Worm (Caenorhabditis elegans) whole organism, L4 larva: Measurements from ENCODE around the gene unc-52.

Experiments used
- D1046.2 ChIP-seq: fragments of 200-800 bp; sonication (Bioruptor generic); IDR thresholded peaks from 2 replicates; pipeline ENCODE4 v1.3.6; 2022; ENCODE audit warnings: missing genetic modification characterization, missing compliant biosample characterization
- F10B5.3 ChIP-seq: sonication (generic microtip); optimal IDR thresholded peaks from 2 replicates; lab custom pipeline; 2016; ENCODE audit warnings: mild to moderate bottlenecking, missing genetic modification characterization, missing compliant biosample characterization
- T26A8.4 ChIP-seq: fragments of 200-800 bp; sonication (Bioruptor generic); IDR thresholded peaks from 2 replicates; pipeline ENCODE4 v1.3.6; 2022; ENCODE audit warnings: missing genetic modification characterization, missing compliant biosample characterization
- Y75B8A.6 ChIP-seq: fragments of 200-800 bp; sonication (Bioruptor generic); IDR thresholded peaks from 2 replicates; pipeline ENCODE4 v1.3.6; 2022; ENCODE audit warnings: missing genetic modification reagents, missing genetic modification characterization, missing compliant biosample characterization
- ZK546.5 ChIP-seq, 2 experiments: sonication (generic microtip); optimal IDR thresholded peaks; 2 replicates each; lab custom pipeline; 2017; ENCODE audit warnings: missing biosample characterization in 2 of 2, missing genetic modification characterization in 2 of 2
- aha-1 ChIP-seq: fragments of 150-350 bp; peaks from one replicate; lab custom pipeline; 2014; ENCODE audit warnings: missing biosample characterization, missing genetic modification characterization
- attf-4 ChIP-seq: sonication (generic microtip); optimal IDR thresholded peaks from 3 replicates; lab custom pipeline; 2017; ENCODE audit warnings: missing biosample characterization, missing genetic modification characterization
- ceh-20 ChIP-seq: fragments of 200-800 bp; sonication (Bioruptor generic); IDR thresholded peaks from 2 replicates; pipeline ENCODE4 v1.3.6; 2022; ENCODE audit warnings: missing genetic modification reagents, missing genetic modification characterization, missing compliant biosample characterization
- ceh-28 ChIP-seq: fragments of 150-350 bp; optimal IDR thresholded peaks from 2 replicates; lab custom pipeline; 2014; ENCODE audit warnings: missing biosample characterization, missing genetic modification reagents, missing genetic modification characterization
- ceh-44 ChIP-seq: fragments of 200-800 bp; sonication (Bioruptor generic); IDR thresholded peaks from 2 replicates; pipeline ENCODE4 v1.3.6; 2022; ENCODE audit warnings: missing genetic modification reagents, missing genetic modification characterization, missing compliant biosample characterization
- ctbp-1 ChIP-seq: fragments of 200-800 bp; sonication (Bioruptor generic); IDR thresholded peaks from 2 replicates; pipeline ENCODE4 v1.3.6; 2022; ENCODE audit warnings: missing genetic modification reagents, missing genetic modification characterization, missing compliant biosample characterization
- dmd-6 ChIP-seq: fragments of 200-800 bp; sonication (Bioruptor generic); IDR thresholded peaks from 2 replicates; pipeline ENCODE4 v1.3.6; 2022; ENCODE audit warnings: missing genetic modification reagents, missing genetic modification characterization, missing compliant biosample characterization
- dpl-1 ChIP-seq: fragments of 150-350 bp; optimal IDR thresholded peaks from 2 replicates; lab custom pipeline; 2014; ENCODE audit warnings: missing biosample characterization, missing genetic modification reagents, missing genetic modification characterization
- fos-1 ChIP-seq: fragments of 150-350 bp; optimal IDR thresholded peaks from 2 replicates; lab custom pipeline; 2014; ENCODE audit warnings: missing biosample characterization, missing genetic modification characterization
- hif-1 ChIP-seq, 2 experiments: sonication (generic microtip); optimal IDR thresholded peaks; 2 replicates each; lab custom pipeline; 2016 to 2017; ENCODE audit warnings: missing compliant biosample characterization in 2 of 2, missing genetic modification characterization in 2 of 2, missing genetic modification reagents in 2 of 2, missing genotype in 2 of 2, mild to moderate bottlenecking in 1 of 2
- hlh-11 ChIP-seq: fragments of 200-800 bp; sonication (Bioruptor generic); optimal IDR thresholded peaks from 2 replicates; lab custom pipeline; 2018; ENCODE audit warnings: mild to moderate bottlenecking, missing genetic modification characterization, missing compliant biosample characterization
- hlh-30 ChIP-seq: sonication (generic microtip); optimal IDR thresholded peaks from 2 replicates; lab custom pipeline; 2017; ENCODE audit warnings: antibody characterized with exemption, mild to moderate bottlenecking, missing genetic modification characterization, missing compliant biosample characterization; ENCODE audit not compliant: insufficient read depth
- hmg-1.1 ChIP-seq: fragments of 200-800 bp; sonication (Bioruptor generic); IDR thresholded peaks from 2 replicates; pipeline ENCODE4 v1.3.6; 2022; ENCODE audit warnings: missing genetic modification reagents, missing genetic modification characterization, missing compliant biosample characterization
- jun-1 ChIP-seq: fragments of 150-350 bp; optimal IDR thresholded peaks from 2 replicates; lab custom pipeline; 2014; ENCODE audit warnings: missing biosample characterization, missing genetic modification reagents, missing genetic modification characterization
- lin-38 ChIP-seq: fragments of 200-800 bp; sonication (Bioruptor generic); IDR thresholded peaks from 2 replicates; pipeline ENCODE4 v1.3.6; 2022; ENCODE audit warnings: missing genetic modification reagents, missing genetic modification characterization, missing compliant biosample characterization
- lsy-2 ChIP-seq, 2 experiments: fragments of 150-350 bp in 1 of 2; sonication (generic microtip) in 1 of 2; optimal IDR thresholded peaks; 2 replicates each; lab custom pipeline; 2014 to 2017; ENCODE audit warnings: missing biosample characterization in 2 of 2, missing genetic modification characterization in 2 of 2
- madf-9 ChIP-seq: fragments of 200-800 bp; sonication (Bioruptor generic); conservative IDR thresholded peaks from 2 replicates; pipeline ENCODE4 v1.3.6; 2022; ENCODE audit warnings: missing genetic modification reagents, missing genetic modification characterization, missing compliant biosample characterization
- mdt-29 ChIP-seq: fragments of 200-800 bp; sonication (Bioruptor generic); IDR thresholded peaks from 2 replicates; pipeline ENCODE4 v1.3.6; 2022; ENCODE audit warnings: missing genetic modification reagents, missing genetic modification characterization, missing compliant biosample characterization
- mep-1 ChIP-seq: fragments of 150-350 bp; sonication (generic microtip); optimal IDR thresholded peaks from 3 replicates; lab custom pipeline; 2014; ENCODE audit warnings: missing biosample characterization, missing genetic modification characterization
- mxl-2 ChIP-seq: fragments of 200-800 bp; sonication (Bioruptor generic); conservative IDR thresholded peaks from 2 replicates; pipeline ENCODE4 v1.3.6; 2022; ENCODE audit warnings: missing genetic modification reagents, missing genetic modification characterization, missing compliant biosample characterization
- nhr-102 ChIP-seq: sonication (generic microtip); optimal IDR thresholded peaks from 2 replicates; lab custom pipeline; 2016; ENCODE audit warnings: mild to moderate bottlenecking, missing genetic modification characterization, moderate library complexity, missing compliant biosample characterization
- nhr-25 ChIP-seq: sonication (generic microtip); optimal IDR thresholded peaks from 2 replicates; lab custom pipeline; 2017; ENCODE audit warnings: missing genetic modification characterization, mild to moderate bottlenecking, missing compliant biosample characterization, antibody characterized with exemption, moderate library complexity, borderline replicate concordance; ENCODE audit not compliant: insufficient read depth
- nhr-28 ChIP-seq: fragments of 150-350 bp; optimal IDR thresholded peaks from 2 replicates; lab custom pipeline; 2014; ENCODE audit warnings: missing biosample characterization, missing genetic modification characterization
- nhr-76 ChIP-seq: fragments of 150-350 bp; optimal IDR thresholded peaks from 2 replicates; lab custom pipeline; 2014; ENCODE audit warnings: missing biosample characterization, missing genetic modification characterization
- pha-4 ChIP-seq, 2 experiments: fragments of 150-350 bp in 1 of 2; fragments of 200-800 bp in 1 of 2; sonication (Bioruptor generic) in 1 of 2; IDR thresholded peaks in 1 of 2; optimal IDR thresholded peaks in 1 of 2; 2 replicates each; pipeline versions ENCODE4 v1.3.6 to Lab custom; 2014 to 2022; ENCODE audit warnings: missing genetic modification characterization in 2 of 2, missing genetic modification reagents in 2 of 2, missing biosample characterization in 1 of 2, missing compliant biosample characterization in 1 of 2
- php-3 ChIP-seq: fragments of 200-800 bp; sonication (Bioruptor generic); IDR thresholded peaks from 2 replicates; pipeline ENCODE4 v1.3.6; 2022; ENCODE audit warnings: missing genetic modification reagents, missing genetic modification characterization, missing compliant biosample characterization
- saeg-2 ChIP-seq: fragments of 200-800 bp; sonication (Bioruptor generic); IDR thresholded peaks from 2 replicates; pipeline ENCODE4 v1.3.6; 2022; ENCODE audit warnings: missing genetic modification reagents, missing genetic modification characterization, missing compliant biosample characterization
- set-16 ChIP-seq: fragments of 200-800 bp; sonication (Bioruptor generic); IDR thresholded peaks from 2 replicates; pipeline ENCODE4 v1.3.6; 2022; ENCODE audit warnings: missing genetic modification reagents, missing genetic modification characterization, missing compliant biosample characterization
- skn-1 ChIP-seq: fragments of 150-350 bp; optimal IDR thresholded peaks from 2 replicates; lab custom pipeline; 2014; ENCODE audit warnings: missing biosample characterization, missing genetic modification characterization
- tag-97 ChIP-seq: fragments of 200-800 bp; sonication (Bioruptor generic); IDR thresholded peaks from 2 replicates; pipeline ENCODE4 v1.3.6; 2022; ENCODE audit warnings: missing genetic modification characterization, missing compliant biosample characterization
- tra-1 ChIP-seq: fragments of 200-800 bp; sonication (Bioruptor generic); IDR thresholded peaks from 2 replicates; pipeline ENCODE4 v1.3.6; 2022; ENCODE audit warnings: missing genetic modification reagents, missing genetic modification characterization, missing compliant biosample characterization
- unc-130 ChIP-seq: sonication (generic microtip); optimal IDR thresholded peaks from 2 replicates; lab custom pipeline; 2016; ENCODE audit warnings: missing genetic modification reagents, missing genetic modification characterization, missing compliant biosample characterization
- unc-62 ChIP-seq, 3 experiments: fragments of 150-350 bp in 1 of 3; sonication (generic microtip); optimal IDR thresholded peaks in 2 of 3; peaks in 1 of 3; 1 replicate in 1 of 3; 2 replicates in 2 of 3; lab custom pipeline; 2014 to 2017; ENCODE audit warnings: missing biosample characterization in 3 of 3, missing genetic modification characterization in 3 of 3, missing genetic modification reagents in 3 of 3, missing genotype in 1 of 3
- vab-7 ChIP-seq: fragments of 200-800 bp; sonication (Bioruptor generic); IDR thresholded peaks from 2 replicates; pipeline ENCODE4 v1.3.6; 2022; ENCODE audit warnings: missing genetic modification reagents, missing genetic modification characterization, missing compliant biosample characterization
- zag-1 ChIP-seq: fragments of 150-350 bp; optimal IDR thresholded peaks from 2 replicates; lab custom pipeline; 2014; ENCODE audit warnings: missing biosample characterization, missing genetic modification characterization
- zfp-3 ChIP-seq: fragments of 200-800 bp; sonication (Bioruptor generic); conservative IDR thresholded peaks from 2 replicates; pipeline ENCODE4 v1.3.6; 2022; ENCODE audit warnings: missing genetic modification reagents, missing genetic modification characterization, missing compliant biosample characterization

Gene unc-52

ce11 chrII:14598367-14598766 lies 85.9 kb downstream of the unc-52 start (continued):
- TF ChIP-seq jun-1 (tag; lab: Kevin White, UChicago) (no peak), ctbp-1 (GFP tag; lab: Robert Waterston, UW) (no peak), set-16 (GFP tag; lab: Robert Waterston, UW) (no peak), zag-1 (tag; lab: Kevin White, UChicago) (no peak), zfp-3 (GFP tag; lab: Robert Waterston, UW) (no peak), lin-38 (GFP tag; lab: Robert Waterston, UW) (no peak), mdt-29 (GFP tag; lab: Robert Waterston, UW) (peak; percentile 92), hlh-11 (tag; lab: Kevin White, UChicago) (peak; percentile 91), madf-9 (no peak), ZK546.5 (tag; optimal IDR thresholded peaks at IDR 0.05; lab: Kevin White, UChicago) (no peak), hmg-1.1 (peak; percentile 59), unc-62 (GFP tag; optimal IDR thresholded peaks at IDR 0.05 in 1 of 2; lab: Kevin White, UChicago) (peak in 1 of 2 experiments; percentile 59), unc-62 (tag; optimal IDR thresholded peaks at IDR 0.05; lab: Kevin White, UChicago) (no peak), mep-1 (tag; lab: Kevin White, UChicago) (no peak), dmd-6 (GFP tag; lab: Robert Waterston, UW) (peak; percentile 77), aha-1 (peak; percentile 95), saeg-2 (GFP tag; lab: Robert Waterston, UW) (no peak), ceh-44 (GFP tag; lab: Robert Waterston, UW) (no peak), ceh-20 (GFP tag; lab: Robert Waterston, UW) (no peak), ceh-28 (tag; lab: Kevin White, UChicago) (no peak), tra-1 (GFP tag; lab: Robert Waterston, UW) (0 out of 2 replicates have a peak, but pooled peaks have one; percentile 29), php-3 (GFP tag; lab: Robert Waterston, UW) (peak; percentile 51), D1046.2 (GFP tag; lab: Robert Waterston, UW) (no peak), unc-130 (GFP tag; lab: Kevin White, UChicago) (no peak), F10B5.3 (tag; lab: Kevin White, UChicago) (no peak), vab-7 (GFP tag; lab: Robert Waterston, UW) (no peak), nhr-28 (tag; lab: Kevin White, UChicago) (peak; percentile 81), fos-1 (tag; lab: Kevin White, UChicago) (no peak), hlh-30 (tag; lab: Kevin White, UChicago) (peak; percentile 97), nhr-102 (tag; lab: Kevin White, UChicago) (peak; percentile 48), mxl-2 (GFP tag; lab: Robert Waterston, UW) (peak; percentile 62; the same call in 1 of the 2 replicates), hif-1 (tag; optimal IDR thresholded peaks at IDR 0.05; lab: Kevin White, UChicago) (peak; percentile 36 to 76), nhr-76 (tag; lab: Kevin White, UChicago) (no peak), T26A8.4 (peak; percentile 61; the same call in 1 of the 2 replicates), nhr-25 (tag; lab: Kevin White, UChicago) (no peak), pha-4 (GFP tag; IDR thresholded peaks at IDR 0.05; lab: Robert Waterston, UW) (peak; percentile 23; the same call in 1 of the 2 replicates), pha-4 (tag; optimal IDR thresholded peaks at IDR 0.05; lab: Kevin White, UChicago) (no peak), attf-4 (tag; lab: Kevin White, UChicago) (no peak), tag-97 (GFP tag; lab: Robert Waterston, UW) (no peak), dpl-1 (peak; percentile 21), skn-1 (tag; lab: Kevin White, UChicago) (no peak), lsy-2 (tag; optimal IDR thresholded peaks at IDR 0.05; lab: Kevin White, UChicago) (peak in 1 of 2 experiments; percentile 86), Y75B8A.6 (GFP tag; lab: Robert Waterston, UW) (no peak)
